Worm (Caenorhabditis elegans) whole organism, mixed stage, embryonic: ENCODE measurements around the gene F20B10.3.

ENCODE experiments used
- elt-1 ChIP-seq: sonication (generic microtip); optimal IDR thresholded peaks from 2 replicates; lab custom pipeline; 2017; ENCODE audit warnings: missing genetic modification characterization, mild to moderate bottlenecking, missing compliant biosample characterization, antibody characterized with exemption, moderate library complexity, borderline replicate concordance; ENCODE audit not compliant: insufficient read depth
- nhr-12 ChIP-seq: fragments of 150-350 bp; optimal IDR thresholded peaks from 2 replicates; lab custom pipeline; 2014; ENCODE audit warnings: missing biosample characterization, missing genetic modification characterization
- nhr-237 ChIP-seq: fragments of 150-350 bp; optimal IDR thresholded peaks from 2 replicates; lab custom pipeline; 2014; ENCODE audit warnings: missing biosample characterization, missing genetic modification characterization
- unc-39 ChIP-seq: fragments of 150-350 bp; optimal IDR thresholded peaks from 2 replicates; lab custom pipeline; 2014; ENCODE audit warnings: missing biosample characterization, missing genetic modification characterization
- unc-62 ChIP-seq: fragments of 150-350 bp; optimal IDR thresholded peaks from 2 replicates; lab custom pipeline; 2014; ENCODE audit warnings: missing biosample characterization, missing genetic modification reagents, missing genetic modification characterization

ce11 chrIV:12140959-12141358 lies 27.1 kb upstream of the F20B10.3 start, which contains the start of gene B0001.8:
- TF ChIP-seq elt-1 (no peak), nhr-12 (tag; lab: Kevin White, UChicago) (no peak), unc-39 (tag; lab: Kevin White, UChicago) (no peak), unc-62 (no peak), nhr-237 (tag; lab: Kevin White, UChicago) (no peak)
